Worm (Caenorhabditis elegans) whole organism, late embryonic: Measurements from ENCODE around the gene melo-3.
A peak's percentile ranks its signal among the peaks of the same experiment; 100 is the strongest.

ENCODE experiments used
- F13H6.1 ChIP-seq: sonication (generic microtip); optimal IDR thresholded peaks from 2 replicates; lab custom pipeline; 2016; ENCODE audit warnings: missing genetic modification characterization, missing compliant biosample characterization
- T23F11.4 ChIP-seq: fragments of 200-800 bp; sonication (Bioruptor generic); optimal IDR thresholded peaks from 2 replicates; lab custom pipeline; 2018; ENCODE audit warnings: mild to moderate bottlenecking, missing genetic modification characterization, missing compliant biosample characterization
- ahr-1 ChIP-seq: sonication (generic microtip); optimal IDR thresholded peaks from 2 replicates; lab custom pipeline; 2016; ENCODE audit warnings: missing genetic modification characterization, missing compliant biosample characterization
- ama-1 ChIP-seq: fragments of 150-350 bp; optimal IDR thresholded peaks from 2 replicates; lab custom pipeline; 2014
- ceh-14 ChIP-seq: sonication (generic microtip); optimal IDR thresholded peaks from 2 replicates; lab custom pipeline; 2016; ENCODE audit warnings: missing genotype, missing genetic modification characterization, missing compliant biosample characterization
- ceh-19 ChIP-seq: fragments of 200-800 bp; sonication (Bioruptor generic); optimal IDR thresholded peaks from 2 replicates; lab custom pipeline; 2018; ENCODE audit warnings: mild to moderate bottlenecking, missing genetic modification characterization, missing compliant biosample characterization
- ceh-2 ChIP-seq: sonication (generic microtip); optimal IDR thresholded peaks from 2 replicates; lab custom pipeline; 2016; ENCODE audit warnings: missing genotype, missing genetic modification characterization, missing compliant biosample characterization
- ceh-22 ChIP-seq: sonication (generic microtip); optimal IDR thresholded peaks from 2 replicates; lab custom pipeline; 2017; ENCODE audit warnings: missing biosample characterization, missing genetic modification characterization
- ceh-30 ChIP-seq: fragments of 150-350 bp; optimal IDR thresholded peaks from 2 replicates; lab custom pipeline; 2014; ENCODE audit warnings: missing biosample characterization, missing genetic modification characterization
- ceh-31 ChIP-seq: sonication (generic microtip); optimal IDR thresholded peaks from 2 replicates; lab custom pipeline; 2016; ENCODE audit warnings: missing genetic modification characterization, missing compliant biosample characterization
- ceh-45 ChIP-seq: fragments of 200-800 bp; sonication (Bioruptor generic); IDR thresholded peaks from 2 replicates; pipeline ENCODE4 v1.3.6; 2022; ENCODE audit warnings: missing genetic modification reagents, missing genetic modification characterization, missing compliant biosample characterization
- ceh-48 ChIP-seq: sonication (generic microtip); optimal IDR thresholded peaks from 2 replicates; lab custom pipeline; 2016; ENCODE audit warnings: missing genetic modification characterization, inconsistent platforms, missing compliant biosample characterization
- ceh-6 ChIP-seq: fragments of 200-800 bp; sonication (Bioruptor generic); optimal IDR thresholded peaks from 2 replicates; lab custom pipeline; 2018; ENCODE audit warnings: mild to moderate bottlenecking, missing genetic modification characterization, missing compliant biosample characterization
- ceh-9 ChIP-seq: sonication (generic microtip); optimal IDR thresholded peaks from 2 replicates; lab custom pipeline; 2016; ENCODE audit warnings: mild to moderate bottlenecking, missing genetic modification characterization, inconsistent platforms, missing compliant biosample characterization
- elt-4 ChIP-seq: sonication (generic microtip); optimal IDR thresholded peaks from 2 replicates; lab custom pipeline; 2016; ENCODE audit warnings: missing genetic modification characterization, missing compliant biosample characterization
- ets-4 ChIP-seq: sonication (generic microtip); optimal IDR thresholded peaks from 2 replicates; lab custom pipeline; 2016; ENCODE audit warnings: missing genetic modification characterization, missing compliant biosample characterization
- fkh-10 ChIP-seq: fragments of 150-350 bp; optimal IDR thresholded peaks from 2 replicates; lab custom pipeline; 2014; ENCODE audit warnings: missing biosample characterization, missing genetic modification reagents, missing genetic modification characterization
- gmeb-2 ChIP-seq: sonication (generic microtip); optimal IDR thresholded peaks from 2 replicates; lab custom pipeline; 2016; ENCODE audit warnings: missing genetic modification characterization, inconsistent platforms, missing compliant biosample characterization
- hlh-13 ChIP-seq: fragments of 200-800 bp; sonication (Bioruptor generic); optimal IDR thresholded peaks from 2 replicates; lab custom pipeline; 2018; ENCODE audit warnings: mild to moderate bottlenecking, missing genetic modification characterization, missing compliant biosample characterization
- lin-11 ChIP-seq: fragments of 200-800 bp; sonication (Bioruptor generic); optimal IDR thresholded peaks from 2 replicates; lab custom pipeline; 2018; ENCODE audit warnings: mild to moderate bottlenecking, missing genetic modification characterization, missing compliant biosample characterization
- nfya-1 ChIP-seq: sonication (generic microtip); optimal IDR thresholded peaks from 2 replicates; lab custom pipeline; 2017; ENCODE audit warnings: missing genetic modification characterization, mild to moderate bottlenecking, missing compliant biosample characterization, antibody characterized with exemption, moderate library complexity
- nhr-232 ChIP-seq: sonication (generic microtip); optimal IDR thresholded peaks from 2 replicates; lab custom pipeline; 2016; ENCODE audit warnings: missing genetic modification characterization, missing compliant biosample characterization
- odd-2 ChIP-seq: sonication (generic microtip); optimal IDR thresholded peaks from 2 replicates; lab custom pipeline; 2017; ENCODE audit warnings: antibody characterized with exemption, mild to moderate bottlenecking, missing genetic modification characterization, missing compliant biosample characterization
- pag-3 ChIP-seq: sonication (generic microtip); optimal IDR thresholded peaks from 2 replicates; lab custom pipeline; 2016; ENCODE audit warnings: missing compliant biosample characterization, missing genetic modification characterization, borderline replicate concordance
- pat-9 ChIP-seq: fragments of 200-800 bp; sonication (Bioruptor generic); optimal IDR thresholded peaks from 2 replicates; lab custom pipeline; 2018; ENCODE audit warnings: mild to moderate bottlenecking, missing genetic modification characterization, moderate library complexity, missing compliant biosample characterization
- pax-1 ChIP-seq: fragments of 150-350 bp; optimal IDR thresholded peaks from 2 replicates; lab custom pipeline; 2014; ENCODE audit warnings: missing biosample characterization, missing genetic modification characterization
- ref-2 ChIP-seq: sonication (generic microtip); optimal IDR thresholded peaks from 2 replicates; lab custom pipeline; 2016; ENCODE audit warnings: missing genetic modification characterization, missing compliant biosample characterization
- sdc-2 ChIP-seq: sonication (generic microtip); optimal IDR thresholded peaks from 2 replicates; lab custom pipeline; 2016; ENCODE audit warnings: missing genotype, missing genetic modification characterization, missing compliant biosample characterization
- sox-2 ChIP-seq: fragments of 200-800 bp; sonication (Bioruptor generic); IDR thresholded peaks from 2 replicates; pipeline ENCODE4 v1.3.6; 2022; ENCODE audit warnings: missing genetic modification reagents, missing genetic modification characterization, missing compliant biosample characterization
- sox-4 ChIP-seq: sonication (generic microtip); optimal IDR thresholded peaks from 2 replicates; lab custom pipeline; 2017; ENCODE audit warnings: mild to moderate bottlenecking, missing genetic modification characterization, inconsistent platforms, missing compliant biosample characterization
- syd-9 ChIP-seq: sonication (generic microtip); optimal IDR thresholded peaks from 2 replicates; lab custom pipeline; 2016; ENCODE audit warnings: mild to moderate bottlenecking, missing genetic modification characterization, moderate library complexity, missing compliant biosample characterization
- tbx-7 ChIP-seq: sonication (generic microtip); optimal IDR thresholded peaks from 2 replicates; lab custom pipeline; 2016; ENCODE audit warnings: missing genotype, missing genetic modification characterization, missing compliant biosample characterization
- unc-3 ChIP-seq, 2 experiments: fragments of 200-800 bp in 1 of 2; sonication (Bioruptor generic) in 1 of 2; sonication (generic microtip) in 1 of 2; conservative IDR thresholded peaks in 1 of 2; optimal IDR thresholded peaks in 1 of 2; 2 replicates each; pipeline versions ENCODE4 v1.3.6 to Lab custom; 2016 to 2022; ENCODE audit warnings: missing compliant biosample characterization in 2 of 2, missing genetic modification characterization in 2 of 2, missing genetic modification reagents in 1 of 2
- unc-55 ChIP-seq: sonication (generic microtip); optimal IDR thresholded peaks from 2 replicates; lab custom pipeline; 2017; ENCODE audit warnings: missing biosample characterization, missing genetic modification reagents, missing genetic modification characterization
- unc-86 ChIP-seq: sonication (generic microtip); optimal IDR thresholded peaks from 2 replicates; lab custom pipeline; 2016; ENCODE audit warnings: missing genetic modification characterization, missing compliant biosample characterization
- zip-5 ChIP-seq: sonication (generic microtip); optimal IDR thresholded peaks from 2 replicates; lab custom pipeline; 2016; ENCODE audit warnings: missing genetic modification characterization, missing compliant biosample characterization
- ztf-16 ChIP-seq: sonication (generic microtip); optimal IDR thresholded peaks from 2 replicates; lab custom pipeline; 2017; ENCODE audit warnings: missing genetic modification characterization, missing compliant biosample characterization

Gene melo-3

ce11 chrV:15020732-15021131, 15.9 kb downstream of the melo-3 start, which contains the start of gene F14H8.5:
F14H8.5 (plus strand) TSS chrV:15021032.
- no peak for TF ChIP-seq sox-4 (tag; lab: Kevin White, UChicago)
- no peak for TF ChIP-seq ama-1 (lab: Kevin White, UChicago)
- no peak for TF ChIP-seq ceh-9
- no peak for TF ChIP-seq ceh-30
- TF ChIP-seq odd-2, result no peak
- TF ChIP-seq ahr-1, result no peak
- no peak for TF ChIP-seq sdc-2 (tag; lab: Kevin White, UChicago)
- no peak for TF ChIP-seq hlh-13 (GFP tag; lab: Kevin White, UChicago)
- TF ChIP-seq pat-9 (tag; lab: Kevin White, UChicago), result no peak
- TF ChIP-seq unc-55, result no peak
- TF ChIP-seq, all 69 proteins: peak for 0

ce11 chrV:15020229-15020628, 16.4 kb downstream of the melo-3 start, which contains the start of gene F14H8.2:
F14H8.2 (minus strand) TSS chrV:15020329.
- TF ChIP-seq pag-3 (tag; lab: Kevin White, UChicago), result no peak
- TF ChIP-seq unc-3 (GFP tag; conservative IDR thresholded peaks at IDR 0.05; lab: Robert Waterston, UW), result no peak
- no peak for TF ChIP-seq unc-3 (tag; optimal IDR thresholded peaks at IDR 0.05; lab: Kevin White, UChicago)
- TF ChIP-seq ceh-6 (GFP tag; lab: Kevin White, UChicago), result no peak
- no peak for TF ChIP-seq T23F11.4 (GFP tag; lab: Kevin White, UChicago)
- no peak for TF ChIP-seq ets-4 (tag; lab: Kevin White, UChicago)
- no peak for TF ChIP-seq odd-2
- no peak for TF ChIP-seq ceh-22 (tag; lab: Kevin White, UChicago)
- TF ChIP-seq elt-4 (tag; lab: Kevin White, UChicago), result no peak
- TF ChIP-seq ceh-31 (tag; lab: Kevin White, UChicago), result no peak
- TF ChIP-seq pax-1 (tag; lab: Kevin White, UChicago), result no peak
- TF ChIP-seq zip-5 (tag; lab: Kevin White, UChicago), result no peak
- TF ChIP-seq ceh-48 (tag; lab: Kevin White, UChicago), result no peak
- TF ChIP-seq F13H6.1, result no peak
- TF ChIP-seq sox-2, result no peak
- no peak for TF ChIP-seq ceh-9
- no peak for TF ChIP-seq sdc-2 (tag; lab: Kevin White, UChicago)
- TF ChIP-seq, all 69 proteins: peak for 0

ce11 chrV:15016795-15017429, 19.8 kb downstream of the melo-3 start:
- no peak for TF ChIP-seq ceh-6 (GFP tag; lab: Kevin White, UChicago)

- TF ChIP-seq ceh-22 (tag; lab: Kevin White, UChicago) (no peak), nfya-1 (tag; lab: Kevin White, UChicago) (peak; percentile 13)
- TF ChIP-seq, all 69 proteins: peak for 1
Measured at ce11 chrV:15015799-15016198, 20.9 kb downstream of the melo-3 start.

- TF ChIP-seq nfya-1 (tag; lab: Kevin White, UChicago), result no peak
- TF ChIP-seq ceh-19 (GFP tag; lab: Kevin White, UChicago), result no peak
- TF ChIP-seq ref-2 (tag; lab: Kevin White, UChicago), result no peak
- TF ChIP-seq ztf-16 (tag; lab: Kevin White, UChicago), result no peak
- TF ChIP-seq ceh-14 (tag; lab: Kevin White, UChicago), result no peak
- TF ChIP-seq ceh-6 (GFP tag; lab: Kevin White, UChicago), result no peak
- no peak for TF ChIP-seq unc-86 (tag; lab: Kevin White, UChicago)
- TF ChIP-seq gmeb-2 (tag; lab: Kevin White, UChicago), result no peak
- no peak for TF ChIP-seq zip-5 (tag; lab: Kevin White, UChicago)
- TF ChIP-seq tbx-7, result no peak
- no peak for TF ChIP-seq ceh-2 (tag; lab: Kevin White, UChicago)
- TF ChIP-seq sox-4 (tag; lab: Kevin White, UChicago), result no peak
- TF ChIP-seq syd-9, result no peak
- no peak for TF ChIP-seq ceh-45 (GFP tag; lab: Robert Waterston, UW)
- no peak for TF ChIP-seq fkh-10 (GFP tag; lab: Kevin White, UChicago)
- TF ChIP-seq odd-2, result no peak
- TF ChIP-seq ceh-31 (tag; lab: Kevin White, UChicago), result no peak
- TF ChIP-seq lin-11 (tag; lab: Kevin White, UChicago), result no peak
- no peak for TF ChIP-seq nhr-232 (tag; lab: Kevin White, UChicago)
Measured at ce11 chrV:15014164-15014563, 22.5 kb downstream of the melo-3 start, which contains the start of gene obr-2. obr-2 (minus strand) TSS chrV:15014264.
